Fruit fly (Drosophila melanogaster): ENCODE measurements around the gene CG15387.

Gene CG15387

dm6 chr2L:2182735-2183340 lies 43.3 kb downstream of the CG15387 start (continued):
- TF ChIP-seq Dfd (GFP tag; optimal IDR thresholded peaks at IDR 0.05) = no peak
- TF ChIP-seq Sin3A (optimal IDR thresholded peaks at IDR 0.05) = no peak
- no peak for TF ChIP-seq seq (GFP tag; IDR thresholded peaks at IDR 0.05)
- TF ChIP-seq ERR (GFP tag; optimal IDR thresholded peaks at IDR 0.05) = no peak
- TF ChIP-seq sr (GFP tag; IDR thresholded peaks at IDR 0.05) = no peak
- no peak for TF ChIP-seq ATbp (GFP tag; optimal IDR thresholded peaks at IDR 0.05)
- TF ChIP-seq Sox102F (GFP tag; optimal IDR thresholded peaks at IDR 0.05) = no peak
- TF ChIP-seq CG10267 (tag; optimal IDR thresholded peaks at IDR 0.05) = peak; percentile 83
- TF ChIP-seq br (optimal IDR thresholded peaks at IDR 0.05) = no peak
- TF ChIP-seq Hand (GFP tag; optimal IDR thresholded peaks at IDR 0.05) = no peak
- TF ChIP-seq CG31441 (GFP tag; IDR thresholded peaks at IDR 0.05) = peak; percentile 81
- TF ChIP-seq ara (GFP tag; IDR thresholded peaks at IDR 0.05) = peak; percentile 91
- no peak for TF ChIP-seq BtbVII (GFP tag; optimal IDR thresholded peaks at IDR 0.05)
- peak; percentile 58 for TF ChIP-seq CG6813 (GFP tag; optimal IDR thresholded peaks at IDR 0.05)
- 0 out of 2 replicates have a peak, but pooled peaks have one; percentile 34 for TF ChIP-seq CG6272 (GFP tag; IDR thresholded peaks at IDR 0.05)
- no peak for TF ChIP-seq CG17359 (tag; optimal IDR thresholded peaks at IDR 0.05)
- TF ChIP-seq CG18262 (tag; optimal IDR thresholded peaks at IDR 0.05) = peak; percentile 88
- no peak for TF ChIP-seq CG6791 (GFP tag; IDR thresholded peaks at IDR 0.05; ENCODE audit: partially characterized antibody)
- peak; percentile 22 for TF ChIP-seq Mad (GFP tag; optimal IDR thresholded peaks at IDR 0.05)
- TF ChIP-seq gcm2 (GFP tag; optimal IDR thresholded peaks at IDR 0.05) = no peak
- TF ChIP-seq Hr78 (GFP tag; optimal IDR thresholded peaks at IDR 0.05) = no peak
- TF ChIP-seq Mrtf (GFP tag; IDR thresholded peaks at IDR 0.05) = 0 out of 3 replicates have a peak, but pooled peaks have one; percentile 23
- TF ChIP-seq Lpt (GFP tag; optimal IDR thresholded peaks at IDR 0.05) = no peak
- peak; percentile 42; the same call in 1 of the 3 replicates for TF ChIP-seq CG7357 (GFP tag; IDR thresholded peaks at IDR 0.05)
- peak; percentile 62 for TF ChIP-seq Drgx (GFP tag; IDR thresholded peaks at IDR 0.05)
- TF ChIP-seq ab (GFP tag; optimal IDR thresholded peaks at IDR 0.05) = no peak
- no peak for TF ChIP-seq Adf1 (GFP tag; IDR thresholded peaks at IDR 0.05)
- no peak for TF ChIP-seq C15 (GFP tag; IDR thresholded peaks at IDR 0.05)
- peak; percentile 17; the same call in 1 of the 3 replicates for TF ChIP-seq tgo (GFP tag; IDR thresholded peaks at IDR 0.05)
- TF ChIP-seq Med (GFP tag) = peak; percentile 85
- TF ChIP-seq CG33557 (GFP tag; optimal IDR thresholded peaks at IDR 0.05) = peak; percentile 91
- no peak for TF ChIP-seq mirr (GFP tag; optimal IDR thresholded peaks at IDR 0.05)
- TF ChIP-seq jumu (GFP tag; optimal IDR thresholded peaks at IDR 0.05) = peak; percentile 75
- TF ChIP-seq fd64A (GFP tag; optimal IDR thresholded peaks at IDR 0.05) = no peak
- TF ChIP-seq Trl (optimal IDR thresholded peaks at IDR 0.05) = no peak
- peak; percentile 76 for TF ChIP-seq Trl (GFP tag; optimal IDR thresholded peaks at IDR 0.05)
- TF ChIP-seq ac (GFP tag; optimal IDR thresholded peaks at IDR 0.05) = peak; percentile 92
- TF ChIP-seq CG15073 (GFP tag; optimal IDR thresholded peaks at IDR 0.05) = no peak
- peak; percentile 23; the same call in 1 of the 2 replicates for TF ChIP-seq CG10366 (GFP tag; IDR thresholded peaks at IDR 0.05)
- peak; percentile 32 for TF ChIP-seq tio (GFP tag; optimal IDR thresholded peaks at IDR 0.05)
- no peak for TF ChIP-seq CG13123 (GFP tag; optimal IDR thresholded peaks at IDR 0.05)
- TF ChIP-seq CG10209 (GFP tag; optimal IDR thresholded peaks at IDR 0.05) = peak; percentile 54
- TF ChIP-seq CG14667 (GFP tag; IDR thresholded peaks at IDR 0.05) = peak; percentile 60
- TF ChIP-seq chif (GFP tag; optimal IDR thresholded peaks at IDR 0.05) = peak; percentile 33 to 91
- no peak for TF ChIP-seq Sox100B (GFP tag; optimal IDR thresholded peaks at IDR 0.05)
- no peak for TF ChIP-seq Scr (GFP tag; IDR thresholded peaks at IDR 0.05; ENCODE audit: partially characterized antibody)
- TF ChIP-seq Ets97D (GFP tag; optimal IDR thresholded peaks at IDR 0.05) = no peak
- peak; percentile 65 for TF ChIP-seq aop (GFP tag; IDR thresholded peaks at IDR 0.05)
- peak; percentile 92 for TF ChIP-seq CG9727 (GFP tag; optimal IDR thresholded peaks at IDR 0.05)
- no peak for TF ChIP-seq CG4328 (GFP tag; optimal IDR thresholded peaks at IDR 0.05)
- TF ChIP-seq fd102C (GFP tag; optimal IDR thresholded peaks at IDR 0.05) = peak; percentile 82
- no peak for TF ChIP-seq bowl (GFP tag; IDR thresholded peaks at IDR 0.05)

All from whole organism, embryonic.